Fruit fly (Drosophila melanogaster) whole organism, embryonic: ENCODE results near the gene Reepl1.
A peak's percentile ranks its signal among the peaks of the same experiment; 100 is the strongest.

ENCODE experiments used
- ATbp ChIP-seq: fragments of 200-800 bp; sonication (Bioruptor generic); optimal IDR thresholded peaks from 2 replicates; lab custom pipeline; 2017; ENCODE audit warnings: missing biosample characterization, mild to moderate bottlenecking, missing genetic modification characterization, missing genetic modification reagents
- Ada2b ChIP-seq: fragments of 200-800 bp; sonication (Bioruptor generic); IDR thresholded peaks from 2 replicates; pipeline ENCODE4 v1.3.6; 2022; ENCODE audit warnings: missing biosample characterization, missing genetic modification characterization
- Adf1 ChIP-seq: fragments of 200-800 bp; sonication (Bioruptor generic); IDR thresholded peaks from 2 replicates; pipeline ENCODE4 v1.3.6; 2022; ENCODE audit warnings: missing biosample characterization, missing genetic modification characterization
- Bgb ChIP-seq: fragments of 200-800 bp; sonication (Bioruptor generic); IDR thresholded peaks from 2 replicates; pipeline ENCODE4 v1.3.6; 2022; ENCODE audit warnings: missing biosample characterization, missing genetic modification characterization; ENCODE audit not compliant: partially characterized antibody
- CG10321 ChIP-seq: fragments of 200-800 bp; sonication (Bioruptor generic); IDR thresholded peaks from 2 replicates; pipeline ENCODE4 v1.3.6; 2022; ENCODE audit warnings: missing biosample characterization, missing genetic modification characterization
- CG10565 ChIP-seq: fragments of 200-800 bp; sonication (Bioruptor generic); optimal IDR thresholded peaks from 3 replicates; lab custom pipeline; 2016; ENCODE audit warnings: missing biosample characterization, mild to moderate bottlenecking, missing genetic modification characterization
- CG12299 ChIP-seq: fragments of 200-800 bp; sonication (Bioruptor generic); optimal IDR thresholded peaks from 2 replicates; lab custom pipeline; 2018; ENCODE audit warnings: missing biosample characterization, mild to moderate bottlenecking, missing genetic modification characterization
- CG13624 ChIP-seq: fragments of 200-800 bp; sonication (Bioruptor generic); optimal IDR thresholded peaks from 2 replicates; lab custom pipeline; 2016; ENCODE audit warnings: missing biosample characterization, missing genetic modification characterization
- CG14014 ChIP-seq: fragments of 200-800 bp; sonication (Bioruptor generic); IDR thresholded peaks from 2 replicates; pipeline ENCODE4 v1.3.6; 2022; ENCODE audit warnings: missing biosample characterization, missing genetic modification characterization
- CG14441 ChIP-seq: fragments of 200-800 bp; sonication (Bioruptor generic); IDR thresholded peaks from 2 replicates; pipeline ENCODE4 v1.3.6; 2022; ENCODE audit warnings: missing biosample characterization, missing genetic modification characterization
- CG14965 ChIP-seq: fragments of 200-800 bp; sonication (Bioruptor generic); optimal IDR thresholded peaks from 2 replicates; lab custom pipeline; 2016; ENCODE audit warnings: missing biosample characterization, missing genetic modification characterization, borderline replicate concordance
- CG15269 ChIP-seq: fragments of 200-800 bp; sonication (Bioruptor generic); optimal IDR thresholded peaks from 2 replicates; lab custom pipeline; 2018; ENCODE audit warnings: missing biosample characterization, mild to moderate bottlenecking, missing genetic modification characterization, moderate library complexity
- CG15696 ChIP-seq: fragments of 200-800 bp; sonication (Bioruptor generic); optimal IDR thresholded peaks from 2 replicates; lab custom pipeline; 2019; ENCODE audit warnings: missing biosample characterization, mild to moderate bottlenecking, missing genetic modification characterization, moderate library complexity
- CG30431 ChIP-seq: fragments of 200-800 bp; sonication (Bioruptor generic); optimal IDR thresholded peaks from 2 replicates; lab custom pipeline; 2017; ENCODE audit warnings: missing biosample characterization, missing genetic modification characterization
- CG3995 ChIP-seq: fragments of 200-800 bp; sonication (Bioruptor generic); optimal IDR thresholded peaks from 3 replicates; lab custom pipeline; 2016; ENCODE audit warnings: missing biosample characterization, missing genetic modification characterization
- CG6654 ChIP-seq: fragments of 200-800 bp; sonication (Bioruptor generic); optimal IDR thresholded peaks from 2 replicates; lab custom pipeline; 2017; ENCODE audit warnings: missing biosample characterization, mild to moderate bottlenecking, missing genetic modification characterization
- CG7372 ChIP-seq: fragments of 200-800 bp; sonication (Bioruptor generic); IDR thresholded peaks from 2 replicates; pipeline ENCODE4 v1.3.6; 2022; ENCODE audit warnings: missing biosample characterization, missing genetic modification characterization
- CG9437 ChIP-seq: fragments of 200-800 bp; sonication (Bioruptor generic); optimal IDR thresholded peaks from 2 replicates; lab custom pipeline; 2018; ENCODE audit warnings: missing biosample characterization, mild to moderate bottlenecking, missing genetic modification characterization
- CG9727 ChIP-seq: fragments of 200-800 bp; sonication (Bioruptor generic); optimal IDR thresholded peaks from 3 replicates; lab custom pipeline; 2017; ENCODE audit warnings: missing biosample characterization, mild to moderate bottlenecking, missing genetic modification characterization
- CkIIα-i1 ChIP-seq: fragments of 200-800 bp; sonication (Bioruptor generic); IDR thresholded peaks from 2 replicates; pipeline ENCODE4 v1.3.6; 2022; ENCODE audit warnings: missing biosample characterization, missing genetic modification characterization
- CoRest ChIP-seq: fragments of 200-800 bp; sonication (Bioruptor generic); optimal IDR thresholded peaks from 3 replicates; lab custom pipeline; 2018; ENCODE audit warnings: missing biosample characterization, mild to moderate bottlenecking, missing genetic modification characterization, moderate library complexity
- Dfd ChIP-seq, 2 experiments: fragments of >200 bp; optimal IDR thresholded peaks; 2 replicates each; lab custom pipeline; 2017; ENCODE audit warnings: missing biosample characterization in 2 of 2, missing genetic modification characterization in 2 of 2
- HLH3B ChIP-seq: fragments of 200-800 bp; sonication (Bioruptor generic); IDR thresholded peaks from 2 replicates; pipeline ENCODE4 v1.3.6; 2022; ENCODE audit warnings: missing biosample characterization, missing genetic modification characterization
- HLH4C ChIP-seq: fragments of 200-800 bp; sonication (Bioruptor generic); IDR thresholded peaks from 3 replicates; pipeline ENCODE4 v1.3.6; 2022; ENCODE audit warnings: missing biosample characterization, missing genetic modification characterization; ENCODE audit not compliant: partially characterized antibody
- Jarid2 ChIP-seq: fragments of 200-800 bp; sonication (Bioruptor generic); optimal IDR thresholded peaks from 3 replicates; lab custom pipeline; 2017; ENCODE audit warnings: mild to moderate bottlenecking, missing biosample characterization, missing genetic modification reagents, missing genetic modification characterization
- Lhr ChIP-seq: fragments of 200-800 bp; sonication (Bioruptor generic); optimal IDR thresholded peaks from 3 replicates; lab custom pipeline; 2017; ENCODE audit warnings: mild to moderate bottlenecking, missing biosample characterization, missing genetic modification reagents, missing genetic modification characterization
- NK7.1 ChIP-seq: fragments of 200-800 bp; sonication (Bioruptor generic); optimal IDR thresholded peaks from 3 replicates; lab custom pipeline; 2016; ENCODE audit warnings: missing biosample characterization, missing genetic modification characterization
- Opbp ChIP-seq: fragments of 200-800 bp; sonication (Bioruptor generic); IDR thresholded peaks from 3 replicates; pipeline ENCODE4 v1.3.6; 2022; ENCODE audit warnings: missing biosample characterization, missing genetic modification characterization; ENCODE audit not compliant: partially characterized antibody
- Ptx1 ChIP-seq: fragments of 200-800 bp; sonication (Bioruptor generic); IDR thresholded peaks from 2 replicates; pipeline ENCODE4 v1.3.6; 2022; ENCODE audit warnings: missing biosample characterization, missing genetic modification characterization
- Sox100B ChIP-seq: fragments of 200-800 bp; sonication (Bioruptor generic); optimal IDR thresholded peaks from 3 replicates; lab custom pipeline; 2018; ENCODE audit warnings: missing biosample characterization, mild to moderate bottlenecking, missing genetic modification characterization
- Stat92E ChIP-seq, 3 experiments: fragments of >200 bp in 2 of 3; fragments of 200-800 bp in 1 of 3; sonication (Bioruptor generic) in 1 of 3; optimal IDR thresholded peaks; 2 replicates each; lab custom pipeline; 2017 to 2019; ENCODE audit warnings: missing biosample characterization in 3 of 3, missing genetic modification characterization in 3 of 3, mild to moderate bottlenecking in 1 of 3, moderate library complexity in 1 of 3
- YL-1 ChIP-seq: fragments of 200-800 bp; sonication (Bioruptor generic); optimal IDR thresholded peaks from 3 replicates; lab custom pipeline; 2017; ENCODE audit warnings: missing biosample characterization, mild to moderate bottlenecking, missing genetic modification characterization
- chinmo ChIP-seq: fragments of 200-800 bp; sonication (Bioruptor generic); IDR thresholded peaks from 4 replicates; pipeline ENCODE4 v1.3.6; 2022; ENCODE audit warnings: missing biosample characterization, missing genetic modification characterization; ENCODE audit not compliant: partially characterized antibody
- corto ChIP-seq: fragments of 200-800 bp; sonication (Bioruptor generic); optimal IDR thresholded peaks from 2 replicates; lab custom pipeline; 2016; ENCODE audit warnings: missing biosample characterization, mild to moderate bottlenecking, missing genetic modification characterization, moderate library complexity
- da ChIP-seq: fragments of 200-800 bp; sonication (Bioruptor generic); optimal IDR thresholded peaks from 2 replicates; lab custom pipeline; 2016; ENCODE audit warnings: missing biosample characterization, missing genetic modification characterization
- dimm ChIP-seq: fragments of 200-800 bp; sonication (Bioruptor generic); IDR thresholded peaks from 2 replicates; pipeline ENCODE4 v1.3.6; 2022; ENCODE audit warnings: missing biosample characterization, missing genetic modification characterization
- dm ChIP-seq: fragments of 200-800 bp; sonication (Bioruptor generic); optimal IDR thresholded peaks from 3 replicates; lab custom pipeline; 2016; ENCODE audit warnings: missing biosample characterization, missing genetic modification characterization
- fd3F ChIP-seq: fragments of 200-800 bp; sonication (Bioruptor generic); optimal IDR thresholded peaks from 2 replicates; lab custom pipeline; 2018; ENCODE audit warnings: missing biosample characterization, mild to moderate bottlenecking, missing genetic modification characterization, moderate library complexity
- gfzf ChIP-seq: fragments of 200-800 bp; sonication (Bioruptor generic); optimal IDR thresholded peaks from 2 replicates; lab custom pipeline; 2016; ENCODE audit warnings: missing biosample characterization, mild to moderate bottlenecking, missing genetic modification characterization, moderate library complexity
- hth ChIP-seq: fragments of >200 bp; optimal IDR thresholded peaks from 2 replicates; lab custom pipeline; 2017; ENCODE audit warnings: inconsistent platforms
- inv ChIP-seq: fragments of 200-800 bp; sonication (Bioruptor generic); IDR thresholded peaks from 2 replicates; pipeline ENCODE4 v1.3.6; 2022; ENCODE audit warnings: missing biosample characterization, missing genetic modification characterization; ENCODE audit not compliant: partially characterized antibody
- knrl ChIP-seq: fragments of 200-800 bp; sonication (Bioruptor generic); IDR thresholded peaks from 3 replicates; pipeline ENCODE4 v1.3.6; 2022; ENCODE audit warnings: missing biosample characterization, missing genetic modification characterization; ENCODE audit not compliant: partially characterized antibody
- lmd ChIP-seq: fragments of 200-800 bp; sonication (Bioruptor generic); IDR thresholded peaks from 2 replicates; pipeline ENCODE4 v1.3.6; 2022; ENCODE audit warnings: missing biosample characterization, missing genetic modification characterization
- luna ChIP-seq: fragments of 200-800 bp; sonication (Bioruptor generic); optimal IDR thresholded peaks from 2 replicates; lab custom pipeline; 2016; ENCODE audit warnings: missing biosample characterization, missing genetic modification characterization
- nerfin-2 ChIP-seq: fragments of 200-800 bp; sonication (Bioruptor generic); IDR thresholded peaks from 2 replicates; pipeline ENCODE4 v1.3.6; 2022; ENCODE audit warnings: missing biosample characterization, missing genetic modification characterization; ENCODE audit not compliant: partially characterized antibody
- onecut ChIP-seq: fragments of 200-800 bp; sonication (Bioruptor generic); IDR thresholded peaks from 2 replicates; pipeline ENCODE4 v1.3.6; 2022; ENCODE audit warnings: missing biosample characterization, missing genetic modification characterization
- pzg ChIP-seq: fragments of 200-800 bp; sonication (Bioruptor generic); optimal IDR thresholded peaks from 3 replicates; lab custom pipeline; 2018; ENCODE audit warnings: missing biosample characterization, mild to moderate bottlenecking, missing genetic modification characterization, moderate library complexity
- sens ChIP-seq: fragments of 200-800 bp; sonication (Bioruptor generic); peaks from one replicate; lab custom pipeline; 2016; ENCODE audit warnings: missing biosample characterization, missing genetic modification characterization
- slou ChIP-seq: fragments of 200-800 bp; sonication (Bioruptor generic); optimal IDR thresholded peaks from 3 replicates; lab custom pipeline; 2016; ENCODE audit warnings: missing biosample characterization, missing genetic modification characterization
- tio ChIP-seq: fragments of 200-800 bp; sonication (Bioruptor generic); optimal IDR thresholded peaks from 2 replicates; lab custom pipeline; 2017; ENCODE audit warnings: missing biosample characterization, missing genetic modification characterization, inconsistent platforms

Reepl1 gene

dm6 chrX:11576540-11576939, 4.0 kb downstream of the Reepl1 start, which contains the start of gene CG11695 (continued):
- TF ChIP-seq dimm (GFP tag; lab: Robert Waterston, UW) (no peak), YL-1 (GFP tag; lab: Kevin White, UChicago) (peak; percentile 77), hth (no peak), CG10565 (no peak), CG10321 (GFP tag; lab: Robert Waterston, UW) (no peak), chinmo (GFP tag; lab: Robert Waterston, UW) (no peak), CG12299 (tag; lab: Kevin White, UChicago) (peak; percentile 61), Ptx1 (GFP tag; lab: Robert Waterston, UW) (peak; percentile 70), gfzf (GFP tag; lab: Kevin White, UChicago) (peak; percentile 33), Sox100B (no peak), Ada2b (GFP tag; lab: Robert Waterston, UW) (peak; percentile 65), dm (no peak), fd3F (GFP tag; lab: Kevin White, UChicago) (peak; percentile 47), onecut (GFP tag; lab: Robert Waterston, UW) (peak; percentile 8; the same call in 1 of the 2 replicates), CG14441 (GFP tag; lab: Robert Waterston, UW) (peak; percentile 48; the same call in 1 of the 2 replicates), HLH3B (peak; percentile 37; the same call in 1 of the 2 replicates), CG13624 (GFP tag; lab: Kevin White, UChicago) (peak; percentile 55), Dfd (GFP tag; optimal IDR thresholded peaks at IDR 0.05; lab: Kevin White, UChicago) (no peak), tio (no peak), Lhr (GFP tag; lab: Kevin White, UChicago) (peak; percentile 24), HLH4C (no peak), CG9727 (peak; percentile 52), NK7.1 (GFP tag; lab: Kevin White, UChicago) (no peak), knrl (no peak), pzg (peak; percentile 48), CG15269 (tag; lab: Kevin White, UChicago) (peak; percentile 69), da (GFP tag; lab: Kevin White, UChicago) (no peak), ATbp (GFP tag; lab: Kevin White, UChicago) (no peak), Bgb (GFP tag; lab: Robert Waterston, UW) (no peak), CG15696 (tag; lab: Kevin White, UChicago) (peak; percentile 73), CG30431 (GFP tag; lab: Kevin White, UChicago) (no peak), CG9437 (GFP tag; lab: Kevin White, UChicago) (no peak), Adf1 (GFP tag; lab: Robert Waterston, UW) (peak; percentile 43), lmd (peak; percentile 64), CG6654 (GFP tag; lab: Kevin White, UChicago) (no peak), CoRest (peak; percentile 83), slou (GFP tag; lab: Kevin White, UChicago) (peak; percentile 60), Opbp (GFP tag; lab: Robert Waterston, UW) (no peak), CG3995 (GFP tag; lab: Kevin White, UChicago) (peak; percentile 38), Jarid2 (GFP tag; lab: Kevin White, UChicago) (peak; percentile 22), CG14965 (no peak), CkIIα-i1 (GFP tag; lab: Robert Waterston, UW) (no peak), luna (GFP tag; lab: Kevin White, UChicago) (no peak), nerfin-2 (no peak), Stat92E (GFP tag; optimal IDR thresholded peaks at IDR 0.05; lab: Kevin White, UChicago) (no peak), CG14014 (GFP tag; lab: Robert Waterston, UW) (peak; percentile 70), CG7372 (peak; percentile 24; the same call in 1 of the 2 replicates), sens (GFP tag; lab: Kevin White, UChicago) (peak; percentile 92), corto (no peak), inv (GFP tag; lab: Robert Waterston, UW) (no peak)
